Worm (Caenorhabditis elegans): ENCODE measurements around the gene Y105C5A.1268.

ce11 chrIV:15658444-15658843, 12.2 kb upstream of the Y105C5A.1268 start:
- TF ChIP-seq pha-2 (tag; optimal IDR thresholded peaks at IDR 0.05) (no peak), ceh-9 (tag; optimal IDR thresholded peaks at IDR 0.05) (no peak), ceh-24 (tag; optimal IDR thresholded peaks at IDR 0.05) (no peak), pat-9 (tag; optimal IDR thresholded peaks at IDR 0.05) (no peak), elt-2 (tag; optimal IDR thresholded peaks at IDR 0.05) (no peak), ceh-30 (tag; optimal IDR thresholded peaks at IDR 0.05) (no peak), odd-2 (tag; optimal IDR thresholded peaks at IDR 0.05) (no peak), ahr-1 (tag; optimal IDR thresholded peaks at IDR 0.05) (no peak), nhr-11 (tag; optimal IDR thresholded peaks at IDR 0.05) (no peak), Y22D7AL.16 (tag; optimal IDR thresholded peaks at IDR 0.05) (no peak), F13H6.1 (tag; optimal IDR thresholded peaks at IDR 0.05) (no peak)

Data from whole organism, late embryonic.